Worm (Caenorhabditis elegans): ENCODE results near the gene W02A2.5.

- TF ChIP-seq nhr-12 (tag; optimal IDR thresholded peaks at IDR 0.05) (no peak), aly-2 (tag; optimal IDR thresholded peaks at IDR 0.05) (no peak), nhr-11 (tag; optimal IDR thresholded peaks at IDR 0.05) (no peak), nhr-67 (tag; optimal IDR thresholded peaks at IDR 0.05) (no peak), lin-39 (tag; optimal IDR thresholded peaks at IDR 0.05) (no peak), fos-1 (tag; optimal IDR thresholded peaks at IDR 0.05) (no peak), elt-2 (tag; optimal IDR thresholded peaks at IDR 0.05) (no peak), skn-1 (tag; optimal IDR thresholded peaks at IDR 0.05) (no peak), egl-5 (tag; optimal IDR thresholded peaks at IDR 0.05) (no peak), pha-4 (tag; optimal IDR thresholded peaks at IDR 0.05) (no peak)
Observed at ce11 chrIV:13392230-13392629, 49.6 kb downstream of the W02A2.5 start.
